Fruit fly (Drosophila melanogaster): ENCODE data around the gene CG13014.

DNA sequence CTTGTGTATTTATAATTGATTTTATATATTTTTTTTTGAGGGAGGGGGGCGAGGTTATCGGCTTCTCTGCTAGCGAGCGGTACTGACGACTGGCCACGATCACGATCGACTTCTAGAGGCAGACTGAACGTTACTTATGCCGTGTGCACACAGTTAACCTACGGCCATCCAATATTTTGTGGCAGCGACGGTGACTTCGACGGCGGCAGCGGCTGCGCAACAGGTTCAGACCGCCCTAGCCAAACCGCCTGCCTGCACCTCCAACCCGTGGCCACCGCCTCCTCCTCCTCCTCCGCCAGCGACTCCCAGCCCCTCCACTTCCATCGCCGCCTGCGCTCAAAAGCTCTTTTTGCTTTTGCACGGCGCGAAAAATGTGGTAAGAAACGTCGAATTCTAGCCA is 33.8 kb downstream of the CG13014 start, which contains the start of gene CG9782:
- no peak for TF ChIP-seq pan (optimal IDR thresholded peaks at IDR 0.05)
- no peak for TF ChIP-seq psq (optimal IDR thresholded peaks at IDR 0.05)
- no peak for TF ChIP-seq usp (GFP tag; optimal IDR thresholded peaks at IDR 0.05)
- no peak for TF ChIP-seq EcR (GFP tag; optimal IDR thresholded peaks at IDR 0.05)
- TF ChIP-seq CG8478 (optimal IDR thresholded peaks at IDR 0.05) = no peak
- no peak for TF ChIP-seq Dll (optimal IDR thresholded peaks at IDR 0.05)
